Worm (Caenorhabditis elegans): Measurements from ENCODE around the gene T22D1.18.

DNA sequence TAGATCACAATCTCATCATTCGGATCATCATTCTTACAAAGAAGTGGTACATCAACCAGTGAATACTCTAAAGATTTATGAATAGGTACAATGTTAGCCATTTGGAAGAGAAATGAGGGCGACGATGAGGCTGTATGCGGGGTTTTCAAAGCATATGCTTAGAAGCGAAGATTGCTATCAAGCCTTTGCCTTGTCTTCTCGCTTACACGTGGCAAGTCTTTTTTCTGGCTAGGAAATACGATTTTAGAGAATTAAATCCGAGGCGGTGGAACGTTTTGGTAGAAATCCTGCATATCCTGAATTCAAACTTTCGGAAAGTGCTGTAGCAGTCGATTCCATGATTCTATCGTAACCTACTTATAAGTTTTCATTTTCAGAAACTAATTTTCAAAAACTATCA is at the start of gene T22D1.18:
- TF ChIP-seq snpc-4 (tag; optimal IDR thresholded peaks at IDR 0.05): no peak
- no peak for TF ChIP-seq ceh-16 (tag; optimal IDR thresholded peaks at IDR 0.05)
- no peak for TF ChIP-seq pha-4 (tag; optimal IDR thresholded peaks at IDR 0.05)
- no peak for TF ChIP-seq nhr-12 (tag; optimal IDR thresholded peaks at IDR 0.05)
- TF ChIP-seq zag-1 (tag; optimal IDR thresholded peaks at IDR 0.05): no peak
